Fruit fly (Drosophila melanogaster): ENCODE measurements around the gene cact.

Gene cact

DNA sequence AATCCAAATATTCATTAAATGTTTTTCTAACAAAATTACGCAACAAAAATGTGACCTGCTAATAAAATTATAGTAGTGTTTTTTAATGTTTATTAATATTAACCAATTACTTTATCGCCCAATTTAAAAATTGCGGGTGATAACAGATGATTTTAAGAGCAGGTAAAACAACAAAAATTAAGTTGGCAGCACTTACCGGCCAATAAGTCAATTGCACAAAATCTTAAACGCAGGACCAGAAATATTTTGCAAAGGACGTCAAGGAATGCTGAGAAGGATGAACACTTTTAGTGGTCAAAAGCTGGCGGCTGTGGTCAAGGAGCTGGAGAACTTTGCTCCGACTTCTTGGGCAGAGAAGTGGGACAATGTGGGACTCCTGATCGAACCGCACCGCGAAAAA lies 885 bp upstream of the cact start, which contains the start of gene CG4278 (continued):
- TF ChIP-seq Side (GFP tag; optimal IDR thresholded peaks at IDR 0.05) (no peak), CG15073 (GFP tag; optimal IDR thresholded peaks at IDR 0.05) (no peak), CG6254 (GFP tag; optimal IDR thresholded peaks at IDR 0.05) (no peak)

DNA sequence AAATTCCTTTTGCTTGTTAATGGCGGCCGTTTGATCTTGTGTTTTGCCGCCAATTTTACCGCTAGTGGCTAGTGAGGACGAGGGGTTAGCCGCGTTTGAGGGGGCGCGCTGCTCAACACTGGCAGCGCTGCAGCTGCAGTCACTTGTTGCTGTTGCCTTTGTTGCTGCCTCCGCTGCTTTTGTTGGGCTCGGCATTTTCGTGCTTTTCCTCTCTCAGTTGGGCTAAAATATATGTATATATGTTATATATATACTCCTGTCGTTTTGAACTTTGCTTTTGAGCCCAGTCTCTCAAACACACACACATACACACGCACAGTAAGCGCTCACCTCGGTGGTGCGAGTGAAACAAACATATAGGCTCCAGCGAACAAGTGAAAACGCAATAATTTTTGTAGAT lies 1.2 kb downstream of the cact start:
- TF ChIP-seq vvl (GFP tag; IDR thresholded peaks at IDR 0.05), result peak; percentile 24; the same call in 1 of the 2 replicates
- no peak for TF ChIP-seq CG14667 (GFP tag; IDR thresholded peaks at IDR 0.05)
- TF ChIP-seq cg (GFP tag; optimal IDR thresholded peaks at IDR 0.05), result peak; percentile 83
- no peak for TF ChIP-seq Hr78 (GFP tag; optimal IDR thresholded peaks at IDR 0.05)
- peak; percentile 19 for TF ChIP-seq oc (tag; optimal IDR thresholded peaks at IDR 0.05)
- 0 out of 3 replicates have a peak, but pooled peaks have one; percentile 25 for TF ChIP-seq so (GFP tag; IDR thresholded peaks at IDR 0.05)
- TF ChIP-seq tup (GFP tag; optimal IDR thresholded peaks at IDR 0.05), result peak; percentile 4
- TF ChIP-seq dmrt99B (tag; optimal IDR thresholded peaks at IDR 0.05), result no peak
- TF ChIP-seq ranshi (GFP tag; IDR thresholded peaks at IDR 0.05), result 0 out of 2 replicates have a peak, but pooled peaks have one; percentile 10
- peak; percentile 72; the same call in 2 of the 3 replicates for TF ChIP-seq ci (GFP tag; IDR thresholded peaks at IDR 0.05)
- peak; percentile 10 for TF ChIP-seq Blimp-1 (GFP tag; optimal IDR thresholded peaks at IDR 0.05)
- TF ChIP-seq zen2 (GFP tag; IDR thresholded peaks at IDR 0.05; ENCODE audit: partially characterized antibody), result no peak
- no peak for TF ChIP-seq CG9932 (GFP tag; IDR thresholded peaks at IDR 0.05)
- peak; percentile 24 for TF ChIP-seq Deaf1 (tag; optimal IDR thresholded peaks at IDR 0.05)
- TF ChIP-seq Dip3 (GFP tag; optimal IDR thresholded peaks at IDR 0.05), result no peak
- TF ChIP-seq Tbp (GFP tag; optimal IDR thresholded peaks at IDR 0.05), result no peak
- no peak for TF ChIP-seq Taf1 (GFP tag; IDR thresholded peaks at IDR 0.05)
- TF ChIP-seq CG10431 (GFP tag; optimal IDR thresholded peaks at IDR 0.05), result peak; percentile 15
- no peak for TF ChIP-seq CG9437 (GFP tag; optimal IDR thresholded peaks at IDR 0.05)
- TF ChIP-seq phol (tag; optimal IDR thresholded peaks at IDR 0.05), result peak; percentile 11
- no peak for TF ChIP-seq gt (GFP tag; IDR thresholded peaks at IDR 0.05)
- TF ChIP-seq Adf1 (GFP tag; IDR thresholded peaks at IDR 0.05), result peak; percentile 53
- TF ChIP-seq CG34422 (GFP tag; IDR thresholded peaks at IDR 0.05), result peak; percentile 70; the same call in 2 of the 3 replicates
- TF ChIP-seq crol (GFP tag; IDR thresholded peaks at IDR 0.05), result peak; percentile 93
- peak; percentile 11; the same call in 1 of the 3 replicates for TF ChIP-seq row (GFP tag; IDR thresholded peaks at IDR 0.05)
- peak; percentile 54 for TF ChIP-seq ara (GFP tag; IDR thresholded peaks at IDR 0.05)
- TF ChIP-seq chinmo (GFP tag; IDR thresholded peaks at IDR 0.05; ENCODE audit: partially characterized antibody), result peak; percentile 65; the same call in 3 of the 4 replicates
- TF ChIP-seq nom (GFP tag; optimal IDR thresholded peaks at IDR 0.05), result peak; percentile 73
- no peak for TF ChIP-seq Camta (GFP tag; optimal IDR thresholded peaks at IDR 0.05)
- TF ChIP-seq CG10267 (tag; optimal IDR thresholded peaks at IDR 0.05), result peak; percentile 83
- peak; percentile 9 for TF ChIP-seq CG6765 (GFP tag; optimal IDR thresholded peaks at IDR 0.05)
- no peak for TF ChIP-seq ro (GFP tag; IDR thresholded peaks at IDR 0.05)
- peak; percentile 63; the same call in 1 of the 2 replicates for TF ChIP-seq E2f1 (GFP tag; IDR thresholded peaks at IDR 0.05)
- peak; percentile 94 for TF ChIP-seq CG10321 (GFP tag; IDR thresholded peaks at IDR 0.05)
- peak; percentile 25 for TF ChIP-seq Dp (GFP tag; optimal IDR thresholded peaks at IDR 0.05)
- TF ChIP-seq her (GFP tag; optimal IDR thresholded peaks at IDR 0.05), result no peak
- peak in 1 of 2 experiments; percentile 12 for TF ChIP-seq Trl (optimal IDR thresholded peaks at IDR 0.05)
- TF ChIP-seq Trl (GFP tag; optimal IDR thresholded peaks at IDR 0.05), result no peak
- peak; percentile 33 for TF ChIP-seq YL-1 (GFP tag; optimal IDR thresholded peaks at IDR 0.05)
- no peak for TF ChIP-seq pan (optimal IDR thresholded peaks at IDR 0.05)
- TF ChIP-seq pan (GFP tag; optimal IDR thresholded peaks at IDR 0.05 in 1 of 2, IDR thresholded peaks at IDR 0.05 in 1 of 2), result peak in 1 of 2 experiments; percentile 74
- no peak for TF ChIP-seq pnt (GFP tag; optimal IDR thresholded peaks at IDR 0.05)
- TF ChIP-seq CG32767 (GFP tag; IDR thresholded peaks at IDR 0.05), result 0 out of 2 replicates have a peak, but pooled peaks have one; percentile 30
- peak; percentile 5 for TF ChIP-seq ATbp (GFP tag; optimal IDR thresholded peaks at IDR 0.05)
- TF ChIP-seq chm (GFP tag; IDR thresholded peaks at IDR 0.05), result peak; percentile 43; the same call in 1 of the 2 replicates
- no peak for TF ChIP-seq Lhr (GFP tag; optimal IDR thresholded peaks at IDR 0.05)
- TF ChIP-seq CG17612 (GFP tag; IDR thresholded peaks at IDR 0.05), result no peak

Data from whole organism, embryonic.